Worm (Caenorhabditis elegans): ENCODE measurements around the gene T03G6.7.

DNA sequence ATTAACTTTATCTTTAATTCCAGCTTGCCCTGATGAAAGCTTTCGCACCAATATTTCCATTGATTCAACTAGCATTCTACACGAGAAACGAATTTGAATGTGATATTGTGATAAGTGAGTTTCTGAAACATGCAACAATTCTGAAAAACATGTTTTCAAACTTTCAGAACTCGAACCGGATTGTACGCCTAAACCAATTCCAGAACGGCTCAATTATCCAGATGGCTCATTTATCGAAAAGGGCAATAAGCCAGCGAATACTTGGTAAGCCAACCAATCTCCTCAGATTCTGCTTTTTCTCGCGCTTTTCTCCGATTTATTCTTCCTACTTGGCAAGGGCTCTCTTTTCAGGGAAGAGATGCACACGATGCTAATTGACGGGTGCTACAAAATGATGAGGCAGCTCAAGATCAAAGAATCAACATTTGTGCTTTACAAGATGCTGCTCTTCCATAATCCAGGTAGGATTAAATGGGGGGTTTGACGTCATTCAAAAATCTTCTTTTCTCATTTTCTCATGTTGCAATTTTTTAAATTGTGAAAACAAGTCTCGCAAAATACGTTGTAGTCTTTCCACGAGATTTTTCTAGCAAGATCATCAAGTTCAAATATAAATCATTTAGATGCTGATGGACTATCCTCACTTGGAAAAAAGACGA lies 10.6 kb downstream of the T03G6.7 start:
- TF ChIP-seq elt-2 (tag; optimal IDR thresholded peaks at IDR 0.05) (no peak), ceh-48 (tag; optimal IDR thresholded peaks at IDR 0.05) (no peak), pat-9 (tag; optimal IDR thresholded peaks at IDR 0.05) (no peak), nfya-1 (tag; optimal IDR thresholded peaks at IDR 0.05) (no peak), gmeb-2 (tag; optimal IDR thresholded peaks at IDR 0.05) (no peak)

All from whole organism, late embryonic.